Worm (Caenorhabditis elegans) whole organism, L1 larva: ENCODE data around the gene F13E9.11.

Experiments
- C34B4.2 ChIP-seq: sonication (generic microtip); optimal IDR thresholded peaks from 2 replicates; lab custom pipeline; 2017; ENCODE audit warnings: mild to moderate bottlenecking, missing genetic modification characterization, missing compliant biosample characterization
- efl-1 ChIP-seq, 4 experiments: fragments of 150-350 bp; optimal IDR thresholded peaks in 3 of 4; peaks in 1 of 4; 1 replicate in 1 of 4; 2 replicates in 3 of 4; lab custom pipeline; 2014; ENCODE audit warnings: missing biosample characterization in 2 of 4, missing genetic modification characterization in 2 of 4, missing genetic modification reagents in 2 of 4
- nhr-11 ChIP-seq: fragments of 150-350 bp; optimal IDR thresholded peaks from 2 replicates; lab custom pipeline; 2014; ENCODE audit warnings: missing biosample characterization, missing genetic modification characterization
- unc-98 ChIP-seq: fragments of 200-800 bp; sonication (Bioruptor generic); IDR thresholded peaks from 2 replicates; pipeline ENCODE4 v1.3.6; 2022; ENCODE audit warnings: missing genetic modification characterization, missing compliant biosample characterization

- TF ChIP-seq C34B4.2 (tag; lab: Kevin White, UChicago) (no peak), unc-98 (no peak), efl-1 (optimal IDR thresholded peaks at IDR 0.05; lab: Kevin White, UChicago) (no peak), efl-1 (GFP tag; optimal IDR thresholded peaks at IDR 0.05 in 1 of 2; lab: Kevin White, UChicago) (no peak), nhr-11 (tag; lab: Kevin White, UChicago) (no peak)
Observed at ce11 chrIV:10828049-10828448, 40.9 kb downstream of the F13E9.11 start, which contains the start of gene npax-3.
